Worm (Caenorhabditis elegans) whole organism, early embryonic: ENCODE measurements around the gene C23H4.8.

Experiments used
- F13C5.2 ChIP-seq: sonication (generic microtip); optimal IDR thresholded peaks from 2 replicates; lab custom pipeline; 2017; ENCODE audit warnings: mild to moderate bottlenecking, missing genetic modification characterization, inconsistent platforms, missing compliant biosample characterization
- ama-1 ChIP-seq: fragments of 150-350 bp; optimal IDR thresholded peaks from 2 replicates; lab custom pipeline; 2014
- hmbx-1 ChIP-seq: sonication (generic microtip); optimal IDR thresholded peaks from 2 replicates; lab custom pipeline; 2016; ENCODE audit warnings: mild to moderate bottlenecking, missing genetic modification characterization, missing compliant biosample characterization
- hmg-4 ChIP-seq: fragments of 200-800 bp; sonication (Bioruptor generic); optimal IDR thresholded peaks from 2 replicates; lab custom pipeline; 2018; ENCODE audit warnings: mild to moderate bottlenecking, missing genetic modification characterization, missing compliant biosample characterization
- hnd-1 ChIP-seq: sonication (generic microtip); optimal IDR thresholded peaks from 2 replicates; lab custom pipeline; 2016; ENCODE audit warnings: missing genetic modification characterization, missing compliant biosample characterization
- pes-1 ChIP-seq: fragments of 200-800 bp; sonication (Bioruptor generic); IDR thresholded peaks from 2 replicates; pipeline ENCODE4 v1.3.6; 2022; ENCODE audit warnings: missing genetic modification reagents, missing genetic modification characterization, missing compliant biosample characterization
- tbx-11 ChIP-seq: fragments of 200-800 bp; sonication (Bioruptor generic); IDR thresholded peaks from 2 replicates; pipeline ENCODE4 v1.3.6; 2022; ENCODE audit warnings: missing genetic modification characterization, missing compliant biosample characterization
- tbx-37 ChIP-seq: fragments of 200-800 bp; sonication (Bioruptor generic); conservative IDR thresholded peaks from 2 replicates; pipeline ENCODE4 v1.3.6; 2022; ENCODE audit warnings: missing genetic modification reagents, missing genetic modification characterization, missing compliant biosample characterization
- tra-4 ChIP-seq: sonication (generic microtip); optimal IDR thresholded peaks from 2 replicates; lab custom pipeline; 2017; ENCODE audit warnings: missing genetic modification characterization, missing compliant biosample characterization

- no peak for TF ChIP-seq hnd-1 (tag; lab: Kevin White, UChicago)
- TF ChIP-seq hmg-4 (GFP tag; lab: Kevin White, UChicago), result no peak
- no peak for TF ChIP-seq tra-4 (tag; lab: Kevin White, UChicago)
- TF ChIP-seq ama-1 (lab: Kevin White, UChicago), result no peak
- no peak for TF ChIP-seq F13C5.2 (tag; lab: Kevin White, UChicago)
- TF ChIP-seq pes-1 (GFP tag; lab: Robert Waterston, UW), result no peak
- TF ChIP-seq tbx-37 (GFP tag; lab: Robert Waterston, UW), result no peak
- no peak for TF ChIP-seq hmbx-1 (tag; lab: Kevin White, UChicago)
- TF ChIP-seq tbx-11 (GFP tag; lab: Robert Waterston, UW), result no peak
These were observed 19.7 kb upstream of the C23H4.8 start for ce11 chrX:12197367-12197766.
